Fruit fly (Drosophila melanogaster) whole organism, embryonic: ENCODE results near the gene nolo.

Experiments used
- Aef1 ChIP-seq: fragments of 200-800 bp; sonication (Bioruptor generic); IDR thresholded peaks from 3 replicates; pipeline ENCODE4 v1.3.6; 2022; ENCODE audit warnings: missing biosample characterization, missing genetic modification characterization
- Asciz ChIP-seq: fragments of 200-800 bp; sonication (Bioruptor generic); optimal IDR thresholded peaks from 2 replicates; lab custom pipeline; 2017; ENCODE audit warnings: missing biosample characterization, mild to moderate bottlenecking, missing genetic modification characterization, missing genetic modification reagents
- Atf3 ChIP-seq: fragments of 200-800 bp; sonication (Bioruptor generic); optimal IDR thresholded peaks from 3 replicates; lab custom pipeline; 2016; ENCODE audit warnings: missing biosample characterization, missing genetic modification characterization
- BEAF-32 ChIP-seq: fragments of 200-800 bp; sonication (Bioruptor generic); optimal IDR thresholded peaks from 3 replicates; lab custom pipeline; 2017; ENCODE audit warnings: missing biosample characterization, missing genetic modification characterization, mild to moderate bottlenecking, moderate library complexity, missing genetic modification reagents
- CG1024 ChIP-seq: fragments of 200-800 bp; sonication (Bioruptor generic); IDR thresholded peaks from 2 replicates; pipeline ENCODE4 v1.3.6; 2022; ENCODE audit warnings: missing biosample characterization, missing genetic modification characterization
- CG10321 ChIP-seq: fragments of 200-800 bp; sonication (Bioruptor generic); IDR thresholded peaks from 2 replicates; pipeline ENCODE4 v1.3.6; 2022; ENCODE audit warnings: missing biosample characterization, missing genetic modification characterization
- CG11398 ChIP-seq: fragments of 200-800 bp; sonication (Bioruptor generic); optimal IDR thresholded peaks from 2 replicates; lab custom pipeline; 2016; ENCODE audit warnings: missing biosample characterization, missing genetic modification characterization
- CG13287 ChIP-seq: fragments of 200-800 bp; sonication (Bioruptor generic); IDR thresholded peaks from 2 replicates; pipeline ENCODE4 v1.3.6; 2022; ENCODE audit warnings: missing biosample characterization, missing genetic modification characterization; ENCODE audit not compliant: partially characterized antibody
- CG14014 ChIP-seq: fragments of 200-800 bp; sonication (Bioruptor generic); IDR thresholded peaks from 2 replicates; pipeline ENCODE4 v1.3.6; 2022; ENCODE audit warnings: missing biosample characterization, missing genetic modification characterization
- CG14965 ChIP-seq: fragments of 200-800 bp; sonication (Bioruptor generic); optimal IDR thresholded peaks from 2 replicates; lab custom pipeline; 2016; ENCODE audit warnings: missing biosample characterization, missing genetic modification characterization, borderline replicate concordance
- CG15073 ChIP-seq: fragments of 200-800 bp; sonication (Bioruptor generic); optimal IDR thresholded peaks from 2 replicates; lab custom pipeline; 2016; ENCODE audit warnings: missing biosample characterization, missing genetic modification characterization
- CG16815 ChIP-seq: fragments of 200-800 bp; sonication (Bioruptor generic); optimal IDR thresholded peaks from 3 replicates; lab custom pipeline; 2017; ENCODE audit warnings: missing biosample characterization, mild to moderate bottlenecking, missing genetic modification characterization
- CG17361 ChIP-seq: fragments of 200-800 bp; sonication (Bioruptor generic); IDR thresholded peaks from 3 replicates; pipeline ENCODE4 v1.3.6; 2022; ENCODE audit warnings: missing biosample characterization, missing genetic modification characterization
- CG2678 ChIP-seq: fragments of 200-800 bp; sonication (Bioruptor generic); optimal IDR thresholded peaks from 3 replicates; lab custom pipeline; 2019; ENCODE audit warnings: missing biosample characterization, mild to moderate bottlenecking, missing genetic modification characterization, moderate library complexity
- CG2875 ChIP-seq: fragments of 200-800 bp; sonication (Bioruptor generic); optimal IDR thresholded peaks from 2 replicates; lab custom pipeline; 2017; ENCODE audit warnings: missing biosample characterization, mild to moderate bottlenecking, missing genetic modification characterization, missing genetic modification reagents
- CG3065 ChIP-seq: fragments of 200-800 bp; sonication (Bioruptor generic); optimal IDR thresholded peaks from 2 replicates; lab custom pipeline; 2016; ENCODE audit warnings: missing biosample characterization, missing genetic modification characterization
- CG33213 ChIP-seq: fragments of 200-800 bp; sonication (Bioruptor generic); optimal IDR thresholded peaks from 3 replicates; lab custom pipeline; 2016; ENCODE audit warnings: missing biosample characterization, missing genetic modification characterization
- CG3726 ChIP-seq: fragments of 200-800 bp; sonication (Bioruptor generic); IDR thresholded peaks from 3 replicates; pipeline ENCODE4, ENCODE4 v1.3.6; 2022; ENCODE audit warnings: missing biosample characterization, missing genetic modification characterization
- CG5953 ChIP-seq: fragments of 200-800 bp; sonication (Bioruptor generic); IDR thresholded peaks from 2 replicates; pipeline ENCODE4 v1.3.6; 2022; ENCODE audit warnings: missing biosample characterization, missing genetic modification characterization
- CG6654 ChIP-seq: fragments of 200-800 bp; sonication (Bioruptor generic); optimal IDR thresholded peaks from 2 replicates; lab custom pipeline; 2017; ENCODE audit warnings: missing biosample characterization, mild to moderate bottlenecking, missing genetic modification characterization
- CG7745 ChIP-seq: fragments of 200-800 bp; sonication (Bioruptor generic); optimal IDR thresholded peaks from 2 replicates; lab custom pipeline; 2018; ENCODE audit warnings: missing biosample characterization, mild to moderate bottlenecking, missing genetic modification characterization, moderate library complexity
- CG7963 ChIP-seq: fragments of 200-800 bp; sonication (Bioruptor generic); IDR thresholded peaks from 3 replicates; pipeline ENCODE4 v1.3.6; 2022; ENCODE audit warnings: missing biosample characterization, missing genetic modification characterization; ENCODE audit not compliant: partially characterized antibody
- CG8281 ChIP-seq: fragments of 200-800 bp; sonication (Bioruptor generic); optimal IDR thresholded peaks from 2 replicates; lab custom pipeline; 2018; ENCODE audit warnings: missing biosample characterization, mild to moderate bottlenecking, missing genetic modification characterization, moderate library complexity
- CG8924 ChIP-seq: fragments of 200-800 bp; optimal IDR thresholded peaks from 3 replicates; lab custom pipeline; 2019; ENCODE audit warnings: missing biosample characterization, mild to moderate bottlenecking, missing genetic modification characterization, moderate library complexity
- CG9876 ChIP-seq: fragments of 200-800 bp; sonication (Bioruptor generic); optimal IDR thresholded peaks from 2 replicates; lab custom pipeline; 2016; ENCODE audit warnings: missing biosample characterization, missing genetic modification characterization
- D ChIP-seq, 2 experiments: fragments of 200-800 bp in 1 of 2; fragments of >200 bp in 1 of 2; sonication (Bioruptor generic) in 1 of 2; optimal IDR thresholded peaks; 2 replicates in 1 of 2; 3 replicates in 1 of 2; lab custom pipeline; 2017; ENCODE audit warnings: mild to moderate bottlenecking in 1 of 2, missing biosample characterization in 1 of 2, missing genetic modification characterization in 1 of 2, missing genetic modification reagents in 1 of 2
- Dll ChIP-seq: fragments of 200-800 bp; sonication (Bioruptor generic); IDR thresholded peaks from 4 replicates; pipeline ENCODE4 v1.3.6; 2022; ENCODE audit warnings: missing biosample characterization, missing genetic modification characterization; ENCODE audit not compliant: partially characterized antibody
- Drgx ChIP-seq: fragments of 200-800 bp; sonication (Bioruptor generic); IDR thresholded peaks from 2 replicates; pipeline ENCODE4 v1.3.6; 2022; ENCODE audit warnings: missing biosample characterization, missing genetic modification characterization
- E2f2 ChIP-seq: fragments of 200-800 bp; sonication (Bioruptor generic); IDR thresholded peaks from 2 replicates; pipeline ENCODE4 v1.3.6; 2022; ENCODE audit warnings: missing biosample characterization, missing genetic modification characterization
- Ptx1 ChIP-seq: fragments of 200-800 bp; sonication (Bioruptor generic); IDR thresholded peaks from 2 replicates; pipeline ENCODE4 v1.3.6; 2022; ENCODE audit warnings: missing biosample characterization, missing genetic modification characterization
- Xrp1 ChIP-seq: fragments of 200-800 bp; sonication (Bioruptor generic); IDR thresholded peaks from 2 replicates; pipeline ENCODE4 v1.3.6; 2022; ENCODE audit warnings: missing biosample characterization, missing genetic modification characterization
- bsh ChIP-seq, 2 experiments: fragments of 200-800 bp; sonication (Bioruptor generic); optimal IDR thresholded peaks; 2 replicates each; lab custom pipeline; 2017 to 2018; ENCODE audit warnings: mild to moderate bottlenecking in 2 of 2, missing biosample characterization in 2 of 2, missing genetic modification characterization in 2 of 2, moderate library complexity in 1 of 2
- danr ChIP-seq: fragments of 200-800 bp; sonication (Bioruptor generic); IDR thresholded peaks from 2 replicates; pipeline ENCODE4 v1.3.6; 2022; ENCODE audit warnings: missing biosample characterization, missing genetic modification characterization
- disco-r ChIP-seq: fragments of 200-800 bp; sonication (Bioruptor generic); optimal IDR thresholded peaks from 2 replicates; lab custom pipeline; 2016; ENCODE audit warnings: missing biosample characterization, missing genetic modification characterization
- fd96Cb ChIP-seq: fragments of 200-800 bp; sonication (Bioruptor generic); optimal IDR thresholded peaks from 2 replicates; lab custom pipeline; 2018; ENCODE audit warnings: missing biosample characterization, mild to moderate bottlenecking, missing genetic modification characterization, moderate library complexity
- gce ChIP-seq: fragments of 200-800 bp; sonication (Bioruptor generic); IDR thresholded peaks from 3 replicates; pipeline ENCODE4 v1.3.6; 2022; ENCODE audit warnings: missing biosample characterization, missing genetic modification characterization
- gcm2 ChIP-seq: fragments of 200-800 bp; sonication (Bioruptor generic); optimal IDR thresholded peaks from 2 replicates; lab custom pipeline; 2016; ENCODE audit warnings: missing biosample characterization, missing genetic modification characterization
- gsb-n ChIP-seq: fragments of 200-800 bp; sonication (Bioruptor generic); optimal IDR thresholded peaks from 3 replicates; lab custom pipeline; 2018; ENCODE audit warnings: missing biosample characterization, mild to moderate bottlenecking, missing genetic modification characterization
- inv ChIP-seq: fragments of 200-800 bp; sonication (Bioruptor generic); IDR thresholded peaks from 2 replicates; pipeline ENCODE4 v1.3.6; 2022; ENCODE audit warnings: missing biosample characterization, missing genetic modification characterization; ENCODE audit not compliant: partially characterized antibody
- jigr1 ChIP-seq: fragments of 200-800 bp; sonication (Bioruptor generic); IDR thresholded peaks from 3 replicates; pipeline ENCODE4 v1.3.6; 2022; ENCODE audit warnings: missing biosample characterization, missing genetic modification characterization
- oc ChIP-seq: fragments of 200-800 bp; sonication (Bioruptor generic); optimal IDR thresholded peaks from 2 replicates; lab custom pipeline; 2018; ENCODE audit warnings: missing biosample characterization, mild to moderate bottlenecking, missing genetic modification characterization, moderate library complexity
- p53 ChIP-seq: fragments of 200-800 bp; sonication (Bioruptor generic); optimal IDR thresholded peaks from 2 replicates; lab custom pipeline; 2016; ENCODE audit warnings: missing biosample characterization, missing genetic modification characterization
- psq ChIP-seq: fragments of 200-800 bp; sonication (Bioruptor generic); optimal IDR thresholded peaks from 2 replicates; lab custom pipeline; 2017; ENCODE audit warnings: missing biosample characterization, missing genetic modification characterization
- sqz ChIP-seq: fragments of 200-800 bp; sonication (Bioruptor generic); optimal IDR thresholded peaks from 3 replicates; lab custom pipeline; 2018; ENCODE audit warnings: missing biosample characterization, mild to moderate bottlenecking, missing genetic modification characterization
- tna ChIP-seq: fragments of 200-800 bp; sonication (Bioruptor generic); IDR thresholded peaks from 2 replicates; pipeline ENCODE4 v1.3.6; 2022; ENCODE audit warnings: missing biosample characterization, missing genetic modification characterization; ENCODE audit not compliant: partially characterized antibody
- usp ChIP-seq: fragments of >200 bp; optimal IDR thresholded peaks from 2 replicates; lab custom pipeline; 2017; ENCODE audit warnings: missing biosample characterization, missing genetic modification characterization
- vfl ChIP-seq: fragments of 200-800 bp; sonication (Bioruptor generic); optimal IDR thresholded peaks from 2 replicates; lab custom pipeline; 2016; ENCODE audit warnings: missing biosample characterization, missing genetic modification characterization

nolo gene

dm6 chr2L:21681322-21682268, 2.3 kb upstream of the nolo start, which contains the start of gene eEF2 (continued):
- TF ChIP-seq psq: peak; percentile 45
- TF ChIP-seq gce: peak; percentile 72; the same call in 2 of the 3 replicates
- TF ChIP-seq CG1024 (GFP tag; lab: Robert Waterston, UW): peak; percentile 71
- TF ChIP-seq CG8281 (tag; lab: Kevin White, UChicago): peak; percentile 24
- TF ChIP-seq Xrp1 (GFP tag; lab: Robert Waterston, UW): peak; percentile 46
- peak; percentile 16 for TF ChIP-seq CG16815 (GFP tag; lab: Kevin White, UChicago)
- peak in 1 of 2 experiments; percentile 66 for TF ChIP-seq bsh (GFP tag; optimal IDR thresholded peaks at IDR 0.05; lab: Kevin White, UChicago)
- TF ChIP-seq usp (GFP tag; lab: Kevin White, UChicago): no peak
- TF ChIP-seq oc (tag; lab: Kevin White, UChicago): peak; percentile 57
- TF ChIP-seq CG2875: peak; percentile 74
- peak; percentile 82 for TF ChIP-seq CG11398 (GFP tag; lab: Kevin White, UChicago)
- no peak for TF ChIP-seq fd96Cb
- peak; percentile 38 for TF ChIP-seq CG3065 (GFP tag; lab: Kevin White, UChicago)
- peak; percentile 79 for TF ChIP-seq CG8924 (tag; lab: Kevin White, UChicago)
- TF ChIP-seq CG9876 (GFP tag; lab: Kevin White, UChicago): peak; percentile 79
- peak; percentile 90 for TF ChIP-seq CG33213 (GFP tag; lab: Kevin White, UChicago)
- TF ChIP-seq CG6654 (GFP tag; lab: Kevin White, UChicago): peak; percentile 18
- TF ChIP-seq danr (GFP tag; lab: Robert Waterston, UW): no peak
- peak; percentile 69; the same call in 1 of the 2 replicates for TF ChIP-seq CG14014
- peak; percentile 80 for TF ChIP-seq disco-r (GFP tag; lab: Kevin White, UChicago)
- TF ChIP-seq CG15073: no peak
- TF ChIP-seq CG3726 (GFP tag; lab: Robert Waterston, UW): no peak; the same call in 2 of the 3 replicates
- TF ChIP-seq CG7745 (tag; lab: Kevin White, UChicago): peak; percentile 19
- peak; percentile 75 for TF ChIP-seq Asciz
- TF ChIP-seq gsb-n: peak; percentile 73
- peak; percentile 69 for TF ChIP-seq CG10321
- peak; percentile 92 for TF ChIP-seq Dll (GFP tag; lab: Robert Waterston, UW)
- TF ChIP-seq Aef1 (GFP tag; lab: Robert Waterston, UW): no peak
- no peak; the same call in 1 of the 2 replicates for TF ChIP-seq Ptx1
- TF ChIP-seq vfl: peak; percentile 71
- TF ChIP-seq E2f2 (GFP tag; lab: Robert Waterston, UW): peak; percentile 62
- TF ChIP-seq CG14965 (GFP tag; lab: Kevin White, UChicago): peak; percentile 34
- TF ChIP-seq Drgx (GFP tag; lab: Robert Waterston, UW): peak; percentile 23; the same call in 1 of the 2 replicates
- peak; percentile 84 for TF ChIP-seq CG5953 (GFP tag; lab: Robert Waterston, UW)
- TF ChIP-seq jigr1: peak; percentile 73; the same call in 1 of the 3 replicates
- peak; percentile 60; the same call in 2 of the 3 replicates for TF ChIP-seq CG17361
- TF ChIP-seq CG7963 (GFP tag; lab: Robert Waterston, UW): peak; percentile 95
- TF ChIP-seq gcm2 (GFP tag; lab: Kevin White, UChicago): peak; percentile 70
- peak; percentile 53 for TF ChIP-seq Atf3 (GFP tag; lab: Kevin White, UChicago)
- no peak for TF ChIP-seq p53 (GFP tag; lab: Kevin White, UChicago)
- peak; percentile 91 for TF ChIP-seq BEAF-32 (GFP tag; lab: Kevin White, UChicago)
- peak; percentile 92 for TF ChIP-seq inv (GFP tag; lab: Robert Waterston, UW)
- TF ChIP-seq D (optimal IDR thresholded peaks at IDR 0.05; lab: Kevin White, UChicago): no peak
- TF ChIP-seq D (GFP tag; optimal IDR thresholded peaks at IDR 0.05; lab: Kevin White, UChicago): peak; percentile 23
- TF ChIP-seq tna (GFP tag; lab: Robert Waterston, UW): peak; percentile 89
- TF ChIP-seq CG13287 (GFP tag; lab: Robert Waterston, UW): peak; percentile 93
- TF ChIP-seq CG2678 (tag; lab: Kevin White, UChicago): peak; percentile 72
- peak; percentile 55 for TF ChIP-seq sqz (GFP tag; lab: Kevin White, UChicago)
